Worm (Caenorhabditis elegans) whole organism, young adult: Measurements from ENCODE around the gene gly-6.

Experiments used
- C17E4.6 ChIP-seq: fragments of 200-800 bp; sonication (Bioruptor generic); IDR thresholded peaks from 2 replicates; pipeline ENCODE4 v1.3.6; 2022; ENCODE audit warnings: missing genetic modification reagents, missing genetic modification characterization, missing compliant biosample characterization
- F23B12.7 ChIP-seq: sonication (generic microtip); optimal IDR thresholded peaks from 2 replicates; lab custom pipeline; 2017; ENCODE audit warnings: missing genetic modification characterization, mild to moderate bottlenecking, missing compliant biosample characterization, antibody characterized with exemption, moderate library complexity; ENCODE audit not compliant: insufficient read depth
- Y53F4B.3 ChIP-seq: fragments of 200-800 bp; sonication (Bioruptor generic); IDR thresholded peaks from 2 replicates; pipeline ENCODE4 v1.3.6; 2022; ENCODE audit warnings: missing genetic modification reagents, missing genetic modification characterization, missing compliant biosample characterization
- atf-7 ChIP-seq: sonication (generic microtip); optimal IDR thresholded peaks from 2 replicates; lab custom pipeline; 2017; ENCODE audit warnings: mild to moderate bottlenecking, missing genetic modification characterization, missing compliant biosample characterization
- attf-6 ChIP-seq: fragments of 200-800 bp; sonication (Bioruptor generic); IDR thresholded peaks from 2 replicates; pipeline ENCODE4 v1.3.6; 2022; ENCODE audit warnings: missing genetic modification reagents, missing genetic modification characterization, missing compliant biosample characterization
- ceh-27 ChIP-seq: fragments of 200-800 bp; sonication (Bioruptor generic); optimal IDR thresholded peaks from 2 replicates; lab custom pipeline; 2018; ENCODE audit warnings: mild to moderate bottlenecking, missing genetic modification characterization, moderate library complexity, missing compliant biosample characterization
- die-1 ChIP-seq: sonication (generic microtip); optimal IDR thresholded peaks from 2 replicates; lab custom pipeline; 2016; ENCODE audit warnings: missing genotype, mild to moderate bottlenecking, missing genetic modification characterization, missing compliant biosample characterization
- dox-1 ChIP-seq: fragments of 200-800 bp; sonication (Bioruptor generic); IDR thresholded peaks from 2 replicates; pipeline ENCODE4 v1.3.6; 2022; ENCODE audit warnings: missing genetic modification reagents, missing genetic modification characterization, missing compliant biosample characterization
- mel-28 ChIP-seq: sonication (generic microtip); optimal IDR thresholded peaks from 2 replicates; lab custom pipeline; 2016; ENCODE audit warnings: borderline replicate concordance, mild to moderate bottlenecking, missing genetic modification characterization, missing compliant biosample characterization
- snpc-1.3 ChIP-seq: sonication (generic microtip); optimal IDR thresholded peaks from 2 replicates; lab custom pipeline; 2017; ENCODE audit warnings: missing genetic modification characterization, mild to moderate bottlenecking, missing compliant biosample characterization, antibody characterized with exemption, moderate library complexity, missing genotype, missing genetic modification reagents; ENCODE audit not compliant: insufficient read depth
- ztf-3 ChIP-seq: fragments of 200-800 bp; sonication (Bioruptor generic); optimal IDR thresholded peaks from 2 replicates; lab custom pipeline; 2018; ENCODE audit warnings: mild to moderate bottlenecking, missing genetic modification characterization, missing compliant biosample characterization

DNA sequence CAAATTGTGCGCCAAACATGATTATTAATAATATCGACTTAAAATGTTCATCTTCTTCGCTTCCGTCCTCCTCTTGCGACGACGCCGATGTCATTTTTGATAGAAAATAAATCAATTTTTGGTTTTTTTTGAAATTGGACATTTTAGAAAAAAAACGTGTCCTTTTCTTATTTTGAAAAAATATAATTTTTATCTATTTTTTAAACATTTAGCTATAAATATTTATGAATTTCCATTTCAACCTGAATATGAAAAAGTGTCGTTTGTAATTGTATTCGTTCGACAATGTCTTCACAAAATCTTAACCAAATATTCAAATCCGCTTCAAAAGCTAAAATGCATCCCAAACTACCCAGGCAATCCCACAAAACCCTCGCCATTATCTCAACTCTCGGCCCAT is 43.6 kb downstream of the gly-6 start, which contains the start of gene R10E4.3:
- TF ChIP-seq snpc-1.3 (tag; lab: Kevin White, UChicago) (no peak), F23B12.7 (tag; lab: Kevin White, UChicago) (no peak), C17E4.6 (GFP tag; lab: Robert Waterston, UW) (no peak), die-1 (tag; lab: Kevin White, UChicago) (no peak), mel-28 (tag; lab: Kevin White, UChicago) (no peak), ceh-27 (GFP tag; lab: Kevin White, UChicago) (no peak), attf-6 (no peak), dox-1 (GFP tag; lab: Robert Waterston, UW) (no peak), Y53F4B.3 (no peak), ztf-3 (GFP tag; lab: Kevin White, UChicago) (no peak), atf-7 (no peak)
